Worm (Caenorhabditis elegans) whole organism, L3 larva: Measurements from ENCODE around the gene mog-4.

Experiments used
- R02D3.7 ChIP-seq: fragments of 150-350 bp; optimal IDR thresholded peaks from 2 replicates; lab custom pipeline; 2014; ENCODE audit warnings: missing biosample characterization, missing genetic modification characterization
- egl-27 ChIP-seq: sonication (generic microtip); optimal IDR thresholded peaks from 4 replicates; lab custom pipeline; 2017; ENCODE audit warnings: missing biosample characterization, missing genetic modification reagents, missing genetic modification characterization
- fkh-10 ChIP-seq: sonication (generic microtip); optimal IDR thresholded peaks from 2 replicates; lab custom pipeline; 2017; ENCODE audit warnings: missing biosample characterization, missing genetic modification reagents, missing genetic modification characterization
- nhr-11 ChIP-seq: fragments of 150-350 bp; optimal IDR thresholded peaks from 2 replicates; lab custom pipeline; 2014; ENCODE audit warnings: missing biosample characterization, missing genetic modification characterization
- nhr-77 ChIP-seq: fragments of 150-350 bp; optimal IDR thresholded peaks from 2 replicates; lab custom pipeline; 2014; ENCODE audit warnings: missing biosample characterization, missing genetic modification characterization
- unc-39 ChIP-seq: sonication (generic microtip); optimal IDR thresholded peaks from 4 replicates; lab custom pipeline; 2017; ENCODE audit warnings: missing biosample characterization, missing genetic modification characterization
- unc-62 ChIP-seq: fragments of 150-350 bp; sonication (generic microtip); optimal IDR thresholded peaks from 4 replicates; lab custom pipeline; 2014; ENCODE audit warnings: missing biosample characterization, missing genetic modification reagents, missing genetic modification characterization
- zag-1 ChIP-seq: fragments of 150-350 bp; optimal IDR thresholded peaks from 2 replicates; lab custom pipeline; 2014; ENCODE audit warnings: missing biosample characterization, missing genetic modification characterization

DNA sequence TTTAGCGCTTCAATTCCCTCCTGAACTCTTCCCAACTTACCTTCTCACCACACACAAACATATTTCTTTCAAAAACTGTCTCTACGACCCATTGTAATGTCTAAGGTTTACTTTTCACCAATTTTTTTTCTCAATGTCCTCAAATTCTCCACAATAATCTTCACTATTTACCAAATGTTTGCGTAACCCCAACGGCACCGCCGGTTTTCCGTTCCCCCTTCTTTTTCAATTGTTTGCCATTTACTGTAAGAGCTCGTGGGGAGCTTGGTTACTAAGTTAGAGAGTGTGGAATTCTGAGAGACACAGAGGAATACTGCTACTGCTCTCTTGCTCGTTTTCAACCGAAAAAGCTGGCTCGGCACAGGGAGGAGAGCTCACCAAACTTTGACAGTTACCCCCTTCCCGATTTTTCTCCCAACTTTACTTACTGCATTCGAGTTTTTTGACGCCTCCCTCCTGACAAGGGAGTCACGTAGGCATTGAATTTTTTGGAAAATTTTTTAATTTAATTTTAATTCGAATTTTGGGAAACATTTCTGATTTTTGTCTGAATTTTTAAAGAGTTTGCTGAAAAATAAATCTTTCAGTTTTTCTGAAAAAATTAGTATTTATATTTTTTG, 9.3 kb upstream of the mog-4 start:
- TF ChIP-seq R02D3.7 (tag; lab: Kevin White, UChicago) (no peak), unc-39 (tag; lab: Kevin White, UChicago) (no peak), zag-1 (tag; lab: Kevin White, UChicago) (no peak), nhr-77 (tag; lab: Kevin White, UChicago) (no peak), egl-27 (tag; lab: Kevin White, UChicago) (no peak), unc-62 (GFP tag; lab: Kevin White, UChicago) (no peak), fkh-10 (no peak), nhr-11 (tag; lab: Kevin White, UChicago) (no peak)
